Fruit fly (Drosophila melanogaster) whole organism, adult: ENCODE data around the gene CG5262.

ENCODE experiments used
- CG11617 ChIP-seq: fragments of 200-800 bp; sonication (Bioruptor generic); optimal IDR thresholded peaks from 2 replicates; lab custom pipeline; 2017; ENCODE audit warnings: mild to moderate bottlenecking, missing biosample characterization, missing genetic modification reagents, missing genetic modification characterization
- CG1620 ChIP-seq: fragments of 200-800 bp; sonication (Bioruptor generic); optimal IDR thresholded peaks from 2 replicates; lab custom pipeline; 2016; ENCODE audit warnings: missing biosample characterization, missing genetic modification characterization
- Hr96 ChIP-seq: fragments of 200-800 bp; sonication (Bioruptor generic); optimal IDR thresholded peaks from 2 replicates; lab custom pipeline; 2016; ENCODE audit warnings: missing biosample characterization, missing genetic modification characterization
- Mnt ChIP-seq: fragments of 200-800 bp; sonication (Bioruptor generic); optimal IDR thresholded peaks from 2 replicates; lab custom pipeline; 2016; ENCODE audit warnings: missing biosample characterization, mild to moderate bottlenecking, missing genetic modification characterization
- bab1 ChIP-seq: fragments of 200-800 bp; sonication (Bioruptor generic); optimal IDR thresholded peaks from 3 replicates; lab custom pipeline; 2019; ENCODE audit warnings: missing biosample characterization, mild to moderate bottlenecking, missing genetic modification characterization, moderate library complexity
- cnc ChIP-seq, 2 experiments: fragments of >200 bp; optimal IDR thresholded peaks; 2 replicates each; lab custom pipeline; 2017
- ovo ChIP-seq: fragments of 200-800 bp; sonication (Bioruptor generic); optimal IDR thresholded peaks from 2 replicates; lab custom pipeline; 2016; ENCODE audit warnings: missing biosample characterization, missing genetic modification characterization
- pad ChIP-seq: fragments of 200-800 bp; sonication (Bioruptor generic); optimal IDR thresholded peaks from 3 replicates; lab custom pipeline; 2017; ENCODE audit warnings: missing biosample characterization, missing genetic modification characterization, mild to moderate bottlenecking, moderate library complexity, missing genetic modification reagents

- TF ChIP-seq CG1620: no peak
- TF ChIP-seq Mnt (GFP tag; lab: Kevin White, UChicago): no peak
- TF ChIP-seq pad (GFP tag; lab: Kevin White, UChicago): no peak
- TF ChIP-seq ovo: no peak
- TF ChIP-seq Hr96 (GFP tag; lab: Kevin White, UChicago): no peak
- no peak for TF ChIP-seq CG11617
- TF ChIP-seq bab1 (GFP tag; lab: Kevin White, UChicago): no peak
- TF ChIP-seq cnc (optimal IDR thresholded peaks at IDR 0.05; lab: Kevin White, UChicago): no peak
These were observed 17.0 kb downstream of the CG5262 start, which contains the start of gene zye for dm6 chr3L:20413304-20413703.
